Worm (Caenorhabditis elegans) whole organism, L4 larva: ENCODE data around the gene lido-11.

Experiments used
- D1046.2 ChIP-seq: fragments of 200-800 bp; sonication (Bioruptor generic); IDR thresholded peaks from 2 replicates; pipeline ENCODE4 v1.3.6; 2022; ENCODE audit warnings: missing genetic modification characterization, missing compliant biosample characterization
- ama-1 ChIP-seq: fragments of 150-350 bp; optimal IDR thresholded peaks from 2 replicates; lab custom pipeline; 2014; ENCODE audit warnings: inconsistent platforms, mixed read lengths
- ceh-32 ChIP-seq: sonication (generic microtip); optimal IDR thresholded peaks from 2 replicates; lab custom pipeline; 2016; ENCODE audit warnings: mild to moderate bottlenecking, missing genetic modification characterization, missing compliant biosample characterization; ENCODE audit not compliant: poor library complexity
- cey-2 ChIP-seq: sonication (generic microtip); optimal IDR thresholded peaks from 3 replicates; lab custom pipeline; 2017; ENCODE audit warnings: missing genetic modification characterization, mild to moderate bottlenecking, missing compliant biosample characterization, antibody characterized with exemption, borderline replicate concordance; ENCODE audit not compliant: insufficient read depth
- dpl-1 ChIP-seq: fragments of 150-350 bp; optimal IDR thresholded peaks from 2 replicates; lab custom pipeline; 2014; ENCODE audit warnings: missing biosample characterization, missing genetic modification reagents, missing genetic modification characterization
- fos-1 ChIP-seq: fragments of 150-350 bp; optimal IDR thresholded peaks from 2 replicates; lab custom pipeline; 2014; ENCODE audit warnings: missing biosample characterization, missing genetic modification characterization
- jun-1 ChIP-seq: fragments of 150-350 bp; optimal IDR thresholded peaks from 2 replicates; lab custom pipeline; 2014; ENCODE audit warnings: missing biosample characterization, missing genetic modification reagents, missing genetic modification characterization
- nhr-11 ChIP-seq: fragments of 150-350 bp; optimal IDR thresholded peaks from 2 replicates; lab custom pipeline; 2014; ENCODE audit warnings: missing biosample characterization, missing genetic modification characterization
- nhr-237 ChIP-seq: sonication (generic microtip); optimal IDR thresholded peaks from 2 replicates; lab custom pipeline; 2017; ENCODE audit warnings: missing biosample characterization, missing genetic modification characterization
- nhr-42 ChIP-seq: fragments of 200-800 bp; sonication (Bioruptor generic); IDR thresholded peaks from 2 replicates; pipeline ENCODE4 v1.3.6; 2022; ENCODE audit warnings: missing genetic modification characterization, missing compliant biosample characterization
- pqm-1 ChIP-seq: sonication (generic microtip); optimal IDR thresholded peaks from 2 replicates; lab custom pipeline; 2017; ENCODE audit warnings: missing biosample characterization, missing genetic modification characterization
- set-16 ChIP-seq: fragments of 200-800 bp; sonication (Bioruptor generic); IDR thresholded peaks from 2 replicates; pipeline ENCODE4 v1.3.6; 2022; ENCODE audit warnings: missing genetic modification reagents, missing genetic modification characterization, missing compliant biosample characterization
- unc-39 ChIP-seq: sonication (generic microtip); optimal IDR thresholded peaks from 2 replicates; lab custom pipeline; 2017; ENCODE audit warnings: missing biosample characterization, missing genetic modification characterization
- unc-62 ChIP-seq, 3 experiments: fragments of 150-350 bp in 1 of 3; sonication (generic microtip); optimal IDR thresholded peaks in 2 of 3; peaks in 1 of 3; 1 replicate in 1 of 3; 2 replicates in 2 of 3; lab custom pipeline; 2014 to 2017; ENCODE audit warnings: missing biosample characterization in 3 of 3, missing genetic modification characterization in 3 of 3, missing genetic modification reagents in 3 of 3, missing genotype in 1 of 3

DNA sequence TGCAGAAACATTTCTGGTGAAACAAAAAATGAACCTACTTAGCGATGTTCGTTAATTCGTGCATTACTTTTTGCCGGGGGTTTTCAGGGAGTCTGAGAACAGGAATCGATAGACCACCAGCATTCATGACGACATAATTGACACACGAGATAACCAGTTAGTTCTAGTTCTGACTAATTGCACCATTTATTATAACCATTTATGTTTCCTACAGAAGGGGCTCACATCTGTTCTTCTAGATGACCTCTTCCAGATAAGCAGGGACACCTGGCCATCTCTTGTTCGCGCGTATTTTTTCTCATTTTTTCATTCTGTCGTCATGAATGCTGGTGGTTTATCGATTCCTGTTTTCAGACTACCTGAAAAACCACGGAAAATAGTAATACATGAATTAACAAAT lies 4.6 kb downstream of the lido-11 start, which contains the start of gene sdz-5:
- TF ChIP-seq unc-39 (tag; lab: Kevin White, UChicago) (no peak), ceh-32 (tag; lab: Kevin White, UChicago) (no peak), nhr-42 (no peak), ama-1 (lab: Kevin White, UChicago) (no peak), set-16 (GFP tag; lab: Robert Waterston, UW) (no peak), pqm-1 (no peak), nhr-11 (tag; lab: Kevin White, UChicago) (no peak), D1046.2 (GFP tag; lab: Robert Waterston, UW) (no peak), unc-62 (GFP tag; optimal IDR thresholded peaks at IDR 0.05 in 1 of 2; lab: Kevin White, UChicago) (no peak), unc-62 (tag; optimal IDR thresholded peaks at IDR 0.05; lab: Kevin White, UChicago) (no peak), cey-2 (no peak), nhr-237 (tag; lab: Kevin White, UChicago) (no peak), dpl-1 (GFP tag; lab: Kevin White, UChicago) (no peak), jun-1 (tag; lab: Kevin White, UChicago) (no peak), fos-1 (tag; lab: Kevin White, UChicago) (no peak)
